Worm (Caenorhabditis elegans): Measurements from ENCODE around the gene ceh-7.
A peak's percentile ranks its signal among the peaks of the same experiment; 100 is the strongest.

The ceh-7 gene

ce11 chrII:8740326-8740949 lies 36.8 kb upstream of the ceh-7 start (continued):
- no peak for TF ChIP-seq ztf-11 (tag; optimal IDR thresholded peaks at IDR 0.05)
- TF ChIP-seq unc-86 (tag; optimal IDR thresholded peaks at IDR 0.05): no peak
- TF ChIP-seq fkh-8 (tag; optimal IDR thresholded peaks at IDR 0.05): no peak
- no peak for TF ChIP-seq fkh-10 (GFP tag; optimal IDR thresholded peaks at IDR 0.05)
- TF ChIP-seq pqm-1 (tag; optimal IDR thresholded peaks at IDR 0.05): peak; percentile 63
- TF ChIP-seq swsn-7 (tag; optimal IDR thresholded peaks at IDR 0.05): no peak
- TF ChIP-seq mab-9 (GFP tag; IDR thresholded peaks at IDR 0.05): no peak
- no peak for TF ChIP-seq dpl-1 (GFP tag; optimal IDR thresholded peaks at IDR 0.05)
- no peak for TF ChIP-seq zip-4 (GFP tag; optimal IDR thresholded peaks at IDR 0.05)
- no peak for TF ChIP-seq unc-98 (GFP tag; IDR thresholded peaks at IDR 0.05)

- TF ChIP-seq lin-13 (GFP tag; optimal IDR thresholded peaks at IDR 0.05) (no peak), nhr-71 (tag; optimal IDR thresholded peaks at IDR 0.05) (peak; percentile 3), elt-2 (tag; optimal IDR thresholded peaks at IDR 0.05) (peak; percentile 62)
Measured at ce11 chrII:8738955-8739354, 35.3 kb upstream of the ceh-7 start.

ce11 chrII:8738244-8738643 lies 34.6 kb upstream of the ceh-7 start:
- TF ChIP-seq efl-1 (optimal IDR thresholded peaks at IDR 0.05): no peak
- TF ChIP-seq efl-1 (GFP tag; optimal IDR thresholded peaks at IDR 0.05 in 1 of 2): peak in 1 of 2 experiments; percentile 23
- no peak for TF ChIP-seq unc-98 (GFP tag; IDR thresholded peaks at IDR 0.05)
- TF ChIP-seq fkh-8 (tag; optimal IDR thresholded peaks at IDR 0.05): no peak
- TF ChIP-seq elt-2 (tag; optimal IDR thresholded peaks at IDR 0.05): peak; percentile 22
- no peak for TF ChIP-seq nhr-20 (tag; optimal IDR thresholded peaks at IDR 0.05)

ce11 chrII:8737456-8737855 lies 33.8 kb upstream of the ceh-7 start, which contains the start of gene idpb-4:
TSS of gene idpb-4 (minus strand) at chrII:8737556.
- TF ChIP-seq efl-1 (optimal IDR thresholded peaks at IDR 0.05) (no peak), efl-1 (GFP tag; optimal IDR thresholded peaks at IDR 0.05 in 1 of 2) (peak in 1 of 2 experiments; percentile 24), unc-130 (tag; optimal IDR thresholded peaks at IDR 0.05) (no peak), nhr-28 (tag; optimal IDR thresholded peaks at IDR 0.05) (no peak), blmp-1 (tag; optimal IDR thresholded peaks at IDR 0.05) (no peak), lir-3 (tag; optimal IDR thresholded peaks at IDR 0.05; ENCODE audit: poor library complexity) (no peak), sox-4 (tag; optimal IDR thresholded peaks at IDR 0.05) (no peak), aly-2 (tag; optimal IDR thresholded peaks at IDR 0.05) (no peak)

- TF ChIP-seq nhr-20 (tag; optimal IDR thresholded peaks at IDR 0.05) (no peak), hpl-2 (GFP tag; optimal IDR thresholded peaks at IDR 0.05) (no peak), elt-3 (tag; optimal IDR thresholded peaks at IDR 0.05) (no peak), unc-98 (GFP tag; IDR thresholded peaks at IDR 0.05) (no peak), lin-15B (tag; optimal IDR thresholded peaks at IDR 0.05) (no peak), pax-3 (tag; optimal IDR thresholded peaks at IDR 0.05) (no peak), nhr-47 (tag; optimal IDR thresholded peaks at IDR 0.05) (no peak), C16A3.4 (tag; optimal IDR thresholded peaks at IDR 0.05) (no peak), unc-130 (tag; optimal IDR thresholded peaks at IDR 0.05) (no peak), nhr-84 (tag; optimal IDR thresholded peaks at IDR 0.05) (no peak), mep-1 (tag; optimal IDR thresholded peaks at IDR 0.05) (no peak), unc-86 (tag; optimal IDR thresholded peaks at IDR 0.05) (no peak), zag-1 (tag; optimal IDR thresholded peaks at IDR 0.05) (no peak), ama-1 (optimal IDR thresholded peaks at IDR 0.05) (no peak), ceh-8 (GFP tag; optimal IDR thresholded peaks at IDR 0.05) (no peak), snpc-4 (tag; optimal IDR thresholded peaks at IDR 0.05) (no peak)
Measured at ce11 chrII:8733627-8734026, 30.0 kb upstream of the ceh-7 start.
